Worm (Caenorhabditis elegans): ENCODE results near the gene srab-13.

ce11 chrV:2045956-2046355 lies 18.3 kb upstream of the srab-13 start, which contains the start of gene Y40B10A.5:
- no peak for TF ChIP-seq dmd-4 (tag; optimal IDR thresholded peaks at IDR 0.05; ENCODE audit: borderline replicate concordance)
- no peak for TF ChIP-seq elt-2 (tag; optimal IDR thresholded peaks at IDR 0.05)
- no peak for TF ChIP-seq pha-2 (tag; optimal IDR thresholded peaks at IDR 0.05)
- no peak for TF ChIP-seq pqm-1 (tag; optimal IDR thresholded peaks at IDR 0.05)
- TF ChIP-seq pag-3 (tag; optimal IDR thresholded peaks at IDR 0.05; ENCODE audit: borderline replicate concordance) = no peak
- no peak for TF ChIP-seq madf-2 (tag; optimal IDR thresholded peaks at IDR 0.05)

All from whole organism, late embryonic.